Worm (Caenorhabditis elegans) whole organism, young adult: ENCODE data around the gene glb-31.

Experiments
- C17E4.6 ChIP-seq: fragments of 200-800 bp; sonication (Bioruptor generic); IDR thresholded peaks from 2 replicates; pipeline ENCODE4 v1.3.6; 2022; ENCODE audit warnings: missing genetic modification reagents, missing genetic modification characterization, missing compliant biosample characterization
- D2030.7 ChIP-seq: fragments of 200-800 bp; sonication (Bioruptor generic); IDR thresholded peaks from 2 replicates; pipeline ENCODE4 v1.3.6; 2022; ENCODE audit warnings: missing genetic modification reagents, missing genetic modification characterization, missing compliant biosample characterization
- F10E7.11 ChIP-seq: sonication (generic microtip); optimal IDR thresholded peaks from 2 replicates; lab custom pipeline; 2017; ENCODE audit warnings: mild to moderate bottlenecking, missing genetic modification characterization, moderate library complexity, missing compliant biosample characterization
- F39B2.1 ChIP-seq: fragments of 200-800 bp; sonication (Bioruptor generic); IDR thresholded peaks from 2 replicates; pipeline ENCODE4 v1.3.6; 2022; ENCODE audit warnings: missing genetic modification reagents, missing genetic modification characterization, missing compliant biosample characterization
- T26A5.8 ChIP-seq: sonication (generic microtip); optimal IDR thresholded peaks from 2 replicates; lab custom pipeline; 2016; ENCODE audit warnings: missing genetic modification characterization, missing compliant biosample characterization
- Y53F4B.3 ChIP-seq: fragments of 200-800 bp; sonication (Bioruptor generic); IDR thresholded peaks from 2 replicates; pipeline ENCODE4 v1.3.6; 2022; ENCODE audit warnings: missing genetic modification reagents, missing genetic modification characterization, missing compliant biosample characterization
- Y53G8AR.9 ChIP-seq: fragments of 200-800 bp; sonication (Bioruptor generic); conservative IDR thresholded peaks from 2 replicates; pipeline ENCODE4 v1.3.6; 2022; ENCODE audit warnings: missing genetic modification reagents, missing genetic modification characterization, missing compliant biosample characterization
- ZK185.1 ChIP-seq: sonication (generic microtip); optimal IDR thresholded peaks from 2 replicates; lab custom pipeline; 2016; ENCODE audit warnings: mild to moderate bottlenecking, missing genetic modification characterization, missing compliant biosample characterization; ENCODE audit not compliant: poor library complexity, severe bottlenecking
- ama-1 ChIP-seq, 3 experiments: fragments of 150-350 bp in 1 of 3; sonication (generic microtip) in 2 of 3; optimal IDR thresholded peaks; 2 replicates each; lab custom pipeline; 2014 to 2018; ENCODE audit warnings: missing biosample characterization in 2 of 3, missing genetic modification characterization in 2 of 3, missing genetic modification reagents in 2 of 3
- athp-1 ChIP-seq: sonication (generic microtip); optimal IDR thresholded peaks from 2 replicates; lab custom pipeline; 2017; ENCODE audit warnings: mild to moderate bottlenecking, missing genetic modification characterization, missing compliant biosample characterization
- attf-6 ChIP-seq: fragments of 200-800 bp; sonication (Bioruptor generic); IDR thresholded peaks from 2 replicates; pipeline ENCODE4 v1.3.6; 2022; ENCODE audit warnings: missing genetic modification reagents, missing genetic modification characterization, missing compliant biosample characterization
- bed-1 ChIP-seq: fragments of 200-800 bp; sonication (Bioruptor generic); IDR thresholded peaks from 2 replicates; pipeline ENCODE4 v1.3.6; 2022; ENCODE audit warnings: missing genetic modification reagents, missing genetic modification characterization, missing compliant biosample characterization
- cebp-2 ChIP-seq: fragments of 200-800 bp; sonication (Bioruptor generic); IDR thresholded peaks from 2 replicates; pipeline ENCODE4 v1.3.6; 2022; ENCODE audit warnings: missing genetic modification characterization, missing compliant biosample characterization
- ceh-100 ChIP-seq: fragments of 200-800 bp; sonication (Bioruptor generic); IDR thresholded peaks from 2 replicates; pipeline ENCODE4 v1.3.6; 2022; ENCODE audit warnings: missing genetic modification reagents, missing genetic modification characterization, missing compliant biosample characterization
- ceh-27 ChIP-seq: fragments of 200-800 bp; sonication (Bioruptor generic); optimal IDR thresholded peaks from 2 replicates; lab custom pipeline; 2018; ENCODE audit warnings: mild to moderate bottlenecking, missing genetic modification characterization, moderate library complexity, missing compliant biosample characterization
- ceh-40 ChIP-seq: fragments of 200-800 bp; sonication (Bioruptor generic); IDR thresholded peaks from 2 replicates; pipeline ENCODE4 v1.3.6; 2022; ENCODE audit warnings: missing genetic modification characterization, missing compliant biosample characterization
- ceh-58 ChIP-seq: fragments of 200-800 bp; sonication (Bioruptor generic); IDR thresholded peaks from 2 replicates; pipeline ENCODE4 v1.3.6; 2022; ENCODE audit warnings: missing genetic modification characterization, missing compliant biosample characterization
- egl-18 ChIP-seq: fragments of 200-800 bp; sonication (Bioruptor generic); IDR thresholded peaks from 2 replicates; pipeline ENCODE4 v1.3.6; 2022; ENCODE audit warnings: missing genetic modification reagents, missing genetic modification characterization, missing compliant biosample characterization
- egl-44 ChIP-seq: fragments of 200-800 bp; sonication (Bioruptor generic); IDR thresholded peaks from 2 replicates; pipeline ENCODE4 v1.3.6; 2022; ENCODE audit warnings: missing genetic modification reagents, missing genetic modification characterization, missing compliant biosample characterization
- ekl-4 ChIP-seq: fragments of 200-800 bp; sonication (Bioruptor generic); IDR thresholded peaks from 2 replicates; pipeline ENCODE4 v1.3.6; 2022; ENCODE audit warnings: missing genetic modification reagents, missing genetic modification characterization, missing compliant biosample characterization
- ets-4 ChIP-seq: fragments of 200-800 bp; sonication (Bioruptor generic); optimal IDR thresholded peaks from 2 replicates; lab custom pipeline; 2018; ENCODE audit warnings: mild to moderate bottlenecking, missing genetic modification characterization, missing compliant biosample characterization
- fkh-3 ChIP-seq: sonication (generic microtip); optimal IDR thresholded peaks from 2 replicates; lab custom pipeline; 2016; ENCODE audit warnings: mild to moderate bottlenecking, missing genetic modification characterization, missing compliant biosample characterization
- hmg-1.2 ChIP-seq: fragments of 200-800 bp; sonication (Bioruptor generic); IDR thresholded peaks from 2 replicates; pipeline ENCODE4 v1.3.6; 2022; ENCODE audit warnings: missing genetic modification reagents, missing genetic modification characterization, missing compliant biosample characterization
- let-607 ChIP-seq, 2 experiments: fragments of 200-800 bp in 1 of 2; sonication (Bioruptor generic) in 1 of 2; sonication (generic microtip) in 1 of 2; optimal IDR thresholded peaks; 2 replicates each; lab custom pipeline; 2016 to 2018; ENCODE audit warnings: mild to moderate bottlenecking in 2 of 2, missing compliant biosample characterization in 2 of 2, missing genetic modification characterization in 2 of 2, moderate library complexity in 2 of 2, missing genotype in 1 of 2
- lin-40 ChIP-seq: sonication (generic microtip); optimal IDR thresholded peaks from 2 replicates; lab custom pipeline; 2016; ENCODE audit warnings: missing genetic modification characterization, mild to moderate bottlenecking, missing compliant biosample characterization, missing genotype, missing genetic modification reagents
- lin-54 ChIP-seq: fragments of 200-800 bp; sonication (Bioruptor generic); optimal IDR thresholded peaks from 2 replicates; lab custom pipeline; 2018; ENCODE audit warnings: mild to moderate bottlenecking, missing genetic modification characterization, missing compliant biosample characterization
- lir-1 ChIP-seq: fragments of 200-800 bp; sonication (Bioruptor generic); conservative IDR thresholded peaks from 2 replicates; pipeline ENCODE4 v1.3.6; 2022; ENCODE audit warnings: missing genetic modification reagents, missing genetic modification characterization, missing compliant biosample characterization
- madf-10 ChIP-seq: sonication (generic microtip); optimal IDR thresholded peaks from 2 replicates; lab custom pipeline; 2016; ENCODE audit warnings: mild to moderate bottlenecking, missing genetic modification characterization, missing compliant biosample characterization
- mcd-1 ChIP-seq: fragments of 200-800 bp; sonication (Bioruptor generic); IDR thresholded peaks from 2 replicates; pipeline ENCODE4 v1.3.6; 2022; ENCODE audit warnings: missing genetic modification reagents, missing genetic modification characterization, missing compliant biosample characterization
- mes-4 ChIP-seq: sonication (generic microtip); optimal IDR thresholded peaks from 2 replicates; lab custom pipeline; 2016; ENCODE audit warnings: missing genotype, missing genetic modification characterization, missing compliant biosample characterization
- nfya-1 ChIP-seq: sonication (generic microtip); optimal IDR thresholded peaks from 2 replicates; lab custom pipeline; 2017; ENCODE audit warnings: antibody characterized with exemption, missing compliant biosample characterization, missing genetic modification characterization, borderline replicate concordance; ENCODE audit not compliant: insufficient read depth
- nfyb-1 ChIP-seq: fragments of 200-800 bp; sonication (Bioruptor generic); IDR thresholded peaks from 2 replicates; pipeline ENCODE4 v1.3.6; 2022; ENCODE audit warnings: missing genetic modification reagents, missing genetic modification characterization, missing compliant biosample characterization
- rcor-1 ChIP-seq: fragments of 200-800 bp; sonication (Bioruptor generic); IDR thresholded peaks from 2 replicates; pipeline ENCODE4 v1.3.6; 2022; ENCODE audit warnings: missing genetic modification reagents, missing genetic modification characterization, missing compliant biosample characterization
- snpc-1.1 ChIP-seq: sonication (generic microtip); optimal IDR thresholded peaks from 2 replicates; lab custom pipeline; 2017; ENCODE audit warnings: missing genetic modification characterization, mild to moderate bottlenecking, missing compliant biosample characterization, antibody characterized with exemption, moderate library complexity, missing genotype, missing genetic modification reagents; ENCODE audit not compliant: insufficient read depth
- snpc-1.3 ChIP-seq: sonication (generic microtip); optimal IDR thresholded peaks from 2 replicates; lab custom pipeline; 2017; ENCODE audit warnings: missing genetic modification characterization, mild to moderate bottlenecking, missing compliant biosample characterization, antibody characterized with exemption, moderate library complexity, missing genotype, missing genetic modification reagents; ENCODE audit not compliant: insufficient read depth
- snpc-4 ChIP-seq, 5 experiments: fragments of 150-350 bp in 1 of 5; sonication (generic microtip) in 4 of 5; optimal IDR thresholded peaks; 2 replicates each; lab custom pipeline; 2014 to 2018; ENCODE audit warnings: missing genetic modification characterization in 5 of 5, missing biosample characterization in 3 of 5, antibody characterized with exemption in 2 of 5, mild to moderate bottlenecking in 2 of 5, missing compliant biosample characterization in 2 of 5, missing genotype in 2 of 5, moderate library complexity in 2 of 5, missing genetic modification reagents in 1 of 5
- somi-1 ChIP-seq: fragments of 200-800 bp; sonication (Bioruptor generic); optimal IDR thresholded peaks from 2 replicates; lab custom pipeline; 2018; ENCODE audit warnings: mild to moderate bottlenecking, missing genetic modification characterization, missing compliant biosample characterization
- sptf-2 ChIP-seq: fragments of 200-800 bp; sonication (Bioruptor generic); optimal IDR thresholded peaks from 2 replicates; lab custom pipeline; 2018; ENCODE audit warnings: mild to moderate bottlenecking, missing genetic modification characterization, missing compliant biosample characterization
- tbx-9 ChIP-seq: sonication (generic microtip); optimal IDR thresholded peaks from 2 replicates; lab custom pipeline; 2016; ENCODE audit warnings: borderline replicate concordance, missing genetic modification characterization, inconsistent platforms, missing compliant biosample characterization
- tlf-1 ChIP-seq: fragments of 200-800 bp; sonication (Bioruptor generic); optimal IDR thresholded peaks from 2 replicates; lab custom pipeline; 2018; ENCODE audit warnings: mild to moderate bottlenecking, missing genetic modification characterization, missing compliant biosample characterization
- unc-62 ChIP-seq: fragments of 150-350 bp; optimal IDR thresholded peaks from 2 replicates; lab custom pipeline; 2014; ENCODE audit warnings: missing biosample characterization, missing genetic modification reagents, missing genetic modification characterization
- zim-3 ChIP-seq: sonication (generic microtip); optimal IDR thresholded peaks from 2 replicates; lab custom pipeline; 2017; ENCODE audit warnings: mild to moderate bottlenecking, missing genetic modification characterization, moderate library complexity, missing compliant biosample characterization
- ztf-25 ChIP-seq: fragments of 200-800 bp; sonication (Bioruptor generic); IDR thresholded peaks from 2 replicates; pipeline ENCODE4 v1.3.6; 2022; ENCODE audit warnings: missing genetic modification reagents, missing genetic modification characterization, missing compliant biosample characterization
- ztf-26 ChIP-seq: sonication (generic microtip); optimal IDR thresholded peaks from 2 replicates; lab custom pipeline; 2017; ENCODE audit warnings: missing genetic modification characterization, missing compliant biosample characterization
- ztf-3 ChIP-seq: fragments of 200-800 bp; sonication (Bioruptor generic); optimal IDR thresholded peaks from 2 replicates; lab custom pipeline; 2018; ENCODE audit warnings: mild to moderate bottlenecking, missing genetic modification characterization, missing compliant biosample characterization
- ztf-6 ChIP-seq: fragments of 200-800 bp; sonication (Bioruptor generic); IDR thresholded peaks from 2 replicates; pipeline ENCODE4 v1.3.6; 2022; ENCODE audit warnings: missing genetic modification reagents, missing genetic modification characterization, missing compliant biosample characterization

glb-31 gene

ce11 chrII:1323190-1323651 is 21.8 kb upstream of the glb-31 start (continued):
- TF ChIP-seq ztf-3 (no peak), madf-10 (no peak), zim-3 (tag; lab: Kevin White, UChicago) (no peak), snpc-1.1 (tag; lab: Kevin White, UChicago) (no peak), D2030.7 (GFP tag; lab: Robert Waterston, UW) (peak; percentile 14; the same call in 1 of the 2 replicates), snpc-1.3 (tag; lab: Kevin White, UChicago) (peak; percentile 4), ztf-6 (GFP tag; lab: Robert Waterston, UW) (no peak), somi-1 (no peak), ekl-4 (GFP tag; lab: Robert Waterston, UW) (peak; percentile 76), ZK185.1 (tag; lab: Kevin White, UChicago) (no peak), mes-4 (no peak), nfyb-1 (GFP tag; lab: Robert Waterston, UW) (no peak), bed-1 (GFP tag; lab: Robert Waterston, UW) (no peak), ztf-26 (tag; lab: Kevin White, UChicago) (no peak), cebp-2 (no peak), F39B2.1 (GFP tag; lab: Robert Waterston, UW) (no peak), let-607 (tag; optimal IDR thresholded peaks at IDR 0.05; lab: Kevin White, UChicago) (no peak), attf-6 (GFP tag; lab: Robert Waterston, UW) (no peak), ceh-58 (GFP tag; lab: Robert Waterston, UW) (no peak), lin-40 (peak; percentile 40), fkh-3 (tag; lab: Kevin White, UChicago) (peak; percentile 47), nfya-1 (tag; lab: Kevin White, UChicago) (no peak), ztf-25 (GFP tag; lab: Robert Waterston, UW) (no peak), snpc-4 (GFP tag; optimal IDR thresholded peaks at IDR 0.05; lab: Kevin White, UChicago) (no peak), snpc-4 (tag; optimal IDR thresholded peaks at IDR 0.05; lab: Kevin White, UChicago) (peak in 2 of 4 experiments; percentile 20 to 46), ceh-40 (no peak), C17E4.6 (GFP tag; lab: Robert Waterston, UW) (no peak), tbx-9 (tag; lab: Kevin White, UChicago) (no peak), athp-1 (peak; percentile 89), sptf-2 (GFP tag; lab: Kevin White, UChicago) (no peak), ama-1 (optimal IDR thresholded peaks at IDR 0.05; lab: Kevin White, UChicago) (no peak), ama-1 (GFP tag; optimal IDR thresholded peaks at IDR 0.05; lab: Kevin White, UChicago) (peak in 1 of 2 experiments; percentile 1), Y53F4B.3 (no peak), F10E7.11 (tag; lab: Kevin White, UChicago) (peak; percentile 78), Y53G8AR.9 (GFP tag; lab: Robert Waterston, UW) (no peak; the same call in 1 of the 2 replicates), ets-4 (no peak)

- 0 out of 2 replicates have a peak, but pooled peaks have one; percentile 24 for TF ChIP-seq C17E4.6 (GFP tag; lab: Robert Waterston, UW)
- no peak for TF ChIP-seq T26A5.8 (tag; lab: Kevin White, UChicago)
- TF ChIP-seq tlf-1 (GFP tag; lab: Kevin White, UChicago) = peak; percentile 37
- no peak for TF ChIP-seq egl-18 (GFP tag; lab: Robert Waterston, UW)
- TF ChIP-seq rcor-1 (GFP tag; lab: Robert Waterston, UW) = 0 out of 2 replicates have a peak, but pooled peaks have one; percentile 11
- TF ChIP-seq ceh-27 (GFP tag; lab: Kevin White, UChicago) = no peak
- TF ChIP-seq hmg-1.2 (GFP tag; lab: Robert Waterston, UW) = no peak
- peak; percentile 10; the same call in 1 of the 2 replicates for TF ChIP-seq mcd-1 (GFP tag; lab: Robert Waterston, UW)
- TF ChIP-seq ceh-100 = peak; percentile 24; the same call in 1 of the 2 replicates
- TF ChIP-seq lin-54 (GFP tag; lab: Kevin White, UChicago) = peak; percentile 36
- no peak for TF ChIP-seq lir-1
- no peak for TF ChIP-seq unc-62
- peak; percentile 8; the same call in 1 of the 2 replicates for TF ChIP-seq egl-44 (GFP tag; lab: Robert Waterston, UW)
Observed at ce11 chrII:1322283-1323173, 21.1 kb upstream of the glb-31 start.
